Worm (Caenorhabditis elegans) whole organism, L1 larva: ENCODE data around the gene ceh-74.

ENCODE experiments used
- ces-1 ChIP-seq: fragments of 150-350 bp; optimal IDR thresholded peaks from 2 replicates; lab custom pipeline; 2014; ENCODE audit warnings: missing biosample characterization, missing genetic modification reagents, missing genetic modification characterization
- efl-1 ChIP-seq, 4 experiments: fragments of 150-350 bp; optimal IDR thresholded peaks in 3 of 4; peaks in 1 of 4; 1 replicate in 1 of 4; 2 replicates in 3 of 4; lab custom pipeline; 2014; ENCODE audit warnings: missing biosample characterization in 2 of 4, missing genetic modification characterization in 2 of 4, missing genetic modification reagents in 2 of 4
- egl-13 ChIP-seq: sonication (generic microtip); optimal IDR thresholded peaks from 2 replicates; lab custom pipeline; 2016; ENCODE audit warnings: missing genotype, missing genetic modification reagents, missing genetic modification characterization, missing compliant biosample characterization
- lin-13 ChIP-seq: fragments of 150-350 bp; optimal IDR thresholded peaks from 2 replicates; lab custom pipeline; 2014; ENCODE audit warnings: missing biosample characterization, missing genetic modification reagents, missing genetic modification characterization
- mef-2 ChIP-seq: fragments of 150-350 bp; optimal IDR thresholded peaks from 2 replicates; lab custom pipeline; 2014; ENCODE audit warnings: missing biosample characterization, missing genetic modification characterization
- nhr-237 ChIP-seq: fragments of 150-350 bp; optimal IDR thresholded peaks from 2 replicates; lab custom pipeline; 2014; ENCODE audit warnings: missing biosample characterization, missing genetic modification characterization
- pax-3 ChIP-seq: fragments of 200-800 bp; sonication (Bioruptor generic); optimal IDR thresholded peaks from 2 replicates; lab custom pipeline; 2018; ENCODE audit warnings: mild to moderate bottlenecking, missing genetic modification characterization, moderate library complexity, missing compliant biosample characterization
- pqm-1 ChIP-seq: sonication (generic microtip); optimal IDR thresholded peaks from 3 replicates; lab custom pipeline; 2017; ENCODE audit warnings: missing biosample characterization, missing genetic modification characterization
- rnt-1 ChIP-seq: sonication (generic microtip); optimal IDR thresholded peaks from 2 replicates; lab custom pipeline; 2016; ENCODE audit warnings: mild to moderate bottlenecking, missing genetic modification characterization, moderate library complexity, missing compliant biosample characterization
- skn-1 ChIP-seq: fragments of 150-350 bp; optimal IDR thresholded peaks from 2 replicates; lab custom pipeline; 2014; ENCODE audit warnings: missing biosample characterization, missing genetic modification characterization
- unc-130 ChIP-seq: fragments of 150-350 bp; optimal IDR thresholded peaks from 2 replicates; lab custom pipeline; 2017; ENCODE audit warnings: missing biosample characterization, missing genetic modification characterization, inconsistent platforms
- unc-62 ChIP-seq: fragments of 150-350 bp; optimal IDR thresholded peaks from 2 replicates; lab custom pipeline; 2014; ENCODE audit warnings: missing biosample characterization, missing genetic modification reagents, missing genetic modification characterization
- unc-86 ChIP-seq: sonication (generic microtip); optimal IDR thresholded peaks from 2 replicates; lab custom pipeline; 2016; ENCODE audit warnings: missing genetic modification characterization, missing compliant biosample characterization
- zag-1 ChIP-seq: fragments of 150-350 bp; optimal IDR thresholded peaks from 2 replicates; lab custom pipeline; 2014; ENCODE audit warnings: missing biosample characterization, missing genetic modification characterization

- TF ChIP-seq efl-1 (optimal IDR thresholded peaks at IDR 0.05; lab: Kevin White, UChicago) (no peak), efl-1 (GFP tag; optimal IDR thresholded peaks at IDR 0.05 in 1 of 2; lab: Kevin White, UChicago) (no peak), zag-1 (tag; lab: Kevin White, UChicago) (no peak), rnt-1 (tag; lab: Kevin White, UChicago) (no peak), nhr-237 (no peak), unc-86 (tag; lab: Kevin White, UChicago) (no peak), skn-1 (no peak), lin-13 (GFP tag; lab: Kevin White, UChicago) (no peak), unc-130 (no peak), pax-3 (no peak), unc-62 (no peak), mef-2 (tag; lab: Kevin White, UChicago) (no peak), egl-13 (no peak), ces-1 (GFP tag; lab: Kevin White, UChicago) (no peak), pqm-1 (tag; lab: Kevin White, UChicago) (no peak)
Observed at ce11 chrV:14160698-14161097, 17.2 kb upstream of the ceh-74 start, which contains the start of gene cest-1.2.
